Worm (Caenorhabditis elegans) whole organism, mixed stage, embryonic: ENCODE data around the gene nlp-1.

ENCODE experiments used
- blmp-1 ChIP-seq: fragments of 150-350 bp; optimal IDR thresholded peaks from 2 replicates; lab custom pipeline; 2014; ENCODE audit warnings: missing biosample characterization, missing genetic modification characterization
- drap-1 ChIP-seq: fragments of 200-800 bp; sonication (Bioruptor generic); optimal IDR thresholded peaks from 3 replicates; lab custom pipeline; 2018; ENCODE audit warnings: mild to moderate bottlenecking, missing genetic modification characterization, missing compliant biosample characterization
- lin-13 ChIP-seq: fragments of 150-350 bp; optimal IDR thresholded peaks from 2 replicates; lab custom pipeline; 2014; ENCODE audit warnings: missing biosample characterization, missing genetic modification characterization
- lsy-2 ChIP-seq: fragments of 150-350 bp; optimal IDR thresholded peaks from 2 replicates; lab custom pipeline; 2014; ENCODE audit warnings: missing biosample characterization, missing genetic modification characterization
- nhr-12 ChIP-seq: fragments of 150-350 bp; optimal IDR thresholded peaks from 2 replicates; lab custom pipeline; 2014; ENCODE audit warnings: missing biosample characterization, missing genetic modification characterization
- nhr-2 ChIP-seq: fragments of 150-350 bp; optimal IDR thresholded peaks from 2 replicates; lab custom pipeline; 2014; ENCODE audit warnings: missing biosample characterization, missing genetic modification characterization
- nhr-28 ChIP-seq: fragments of 150-350 bp; optimal IDR thresholded peaks from 2 replicates; lab custom pipeline; 2014; ENCODE audit warnings: missing biosample characterization, missing genetic modification characterization
- pha-4 ChIP-seq: fragments of 150-350 bp; optimal IDR thresholded peaks from 2 replicates; lab custom pipeline; 2018; ENCODE audit warnings: missing biosample characterization, missing genetic modification reagents, missing genetic modification characterization
- snpc-4 ChIP-seq: fragments of 150-350 bp; optimal IDR thresholded peaks from 2 replicates; lab custom pipeline; 2014; ENCODE audit warnings: missing biosample characterization, missing genetic modification characterization
- sptf-1 ChIP-seq: sonication (generic microtip); optimal IDR thresholded peaks from 2 replicates; lab custom pipeline; 2017; ENCODE audit warnings: mild to moderate bottlenecking, missing genetic modification characterization, moderate library complexity, missing compliant biosample characterization
- unc-39 ChIP-seq: fragments of 150-350 bp; optimal IDR thresholded peaks from 2 replicates; lab custom pipeline; 2014; ENCODE audit warnings: missing biosample characterization, missing genetic modification characterization
- ztf-11 ChIP-seq: fragments of 150-350 bp; optimal IDR thresholded peaks from 2 replicates; lab custom pipeline; 2014; ENCODE audit warnings: missing biosample characterization, missing genetic modification characterization

DNA sequence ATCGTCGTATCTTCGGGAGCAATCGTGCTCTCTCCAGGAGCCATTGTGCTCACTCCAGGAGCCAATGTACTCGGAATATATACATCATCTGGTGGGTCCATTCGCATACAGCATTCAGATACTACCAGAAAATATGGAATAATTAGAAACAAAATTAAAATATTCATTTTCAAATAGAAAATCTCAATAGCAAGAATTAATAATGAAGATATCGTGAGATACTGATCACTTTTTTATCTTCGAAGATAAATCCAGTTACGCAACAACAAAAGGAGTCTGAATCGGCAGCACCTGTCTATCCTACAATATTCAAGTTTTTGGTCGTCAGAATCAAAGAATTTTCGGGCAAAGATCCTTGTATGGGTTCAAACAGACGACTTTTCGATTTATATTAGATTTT, 41.3 kb downstream of the nlp-1 start, which contains the start of gene F47B7.5:
- TF ChIP-seq blmp-1 (tag; lab: Kevin White, UChicago) = no peak
- TF ChIP-seq sptf-1 (tag; lab: Kevin White, UChicago) = no peak
- TF ChIP-seq ztf-11 (tag; lab: Kevin White, UChicago) = no peak
- no peak for TF ChIP-seq unc-39
- no peak for TF ChIP-seq pha-4
- TF ChIP-seq nhr-28 (tag; lab: Kevin White, UChicago) = no peak
- no peak for TF ChIP-seq nhr-12 (tag; lab: Kevin White, UChicago)
- no peak for TF ChIP-seq drap-1
- no peak for TF ChIP-seq lsy-2
- no peak for TF ChIP-seq lin-13
- no peak for TF ChIP-seq snpc-4 (tag; lab: Kevin White, UChicago)
- TF ChIP-seq nhr-2 = no peak
